Fruit fly (Drosophila melanogaster): ENCODE measurements around the gene Itgbn.

The Itgbn gene

dm6 chr2L:21009310-21010119, 43.3 kb upstream of the Itgbn start (continued):
- TF ChIP-seq CG10209 (GFP tag; optimal IDR thresholded peaks at IDR 0.05) (peak; percentile 78), CG10267 (tag; optimal IDR thresholded peaks at IDR 0.05) (peak; percentile 90), CG33557 (GFP tag; optimal IDR thresholded peaks at IDR 0.05) (peak; percentile 91), CG4404 (GFP tag; IDR thresholded peaks at IDR 0.05) (peak; percentile 89), Lim3 (GFP tag; IDR thresholded peaks at IDR 0.05) (no peak), br (optimal IDR thresholded peaks at IDR 0.05) (no peak), CG14441 (GFP tag; IDR thresholded peaks at IDR 0.05) (0 out of 2 replicates have a peak, but pooled peaks have one; percentile 24), CG15269 (tag; optimal IDR thresholded peaks at IDR 0.05) (peak; percentile 53), CG10321 (GFP tag; IDR thresholded peaks at IDR 0.05) (peak; percentile 13; the same call in 1 of the 2 replicates), CG9215 (GFP tag; IDR thresholded peaks at IDR 0.05) (no peak), cwo (GFP tag; optimal IDR thresholded peaks at IDR 0.05) (no peak), schlank (tag; optimal IDR thresholded peaks at IDR 0.05) (no peak), ranshi (GFP tag; IDR thresholded peaks at IDR 0.05) (peak; percentile 61; the same call in 1 of the 2 replicates), Fer3 (tag; optimal IDR thresholded peaks at IDR 0.05) (peak; percentile 39), Max (GFP tag; optimal IDR thresholded peaks at IDR 0.05) (peak; percentile 62), dan (GFP tag; IDR thresholded peaks at IDR 0.05) (peak; percentile 80), mirr (GFP tag; optimal IDR thresholded peaks at IDR 0.05) (no peak), Dll (GFP tag; IDR thresholded peaks at IDR 0.05; ENCODE audit: partially characterized antibody) (no peak), cato (GFP tag; optimal IDR thresholded peaks at IDR 0.05; ENCODE audit: borderline replicate concordance) (peak; percentile 72), CG16779 (GFP tag; IDR thresholded peaks at IDR 0.05) (no peak), CG17802 (tag; optimal IDR thresholded peaks at IDR 0.05) (peak; percentile 73), CG9817 (tag; optimal IDR thresholded peaks at IDR 0.05) (peak; percentile 6), CG5953 (GFP tag; IDR thresholded peaks at IDR 0.05) (0 out of 2 replicates have a peak, but pooled peaks have one; percentile 22), sna (GFP tag; IDR thresholded peaks at IDR 0.05; ENCODE audit: partially characterized antibody) (no peak), tll (GFP tag; optimal IDR thresholded peaks at IDR 0.05) (peak in 1 of 2 experiments; percentile 65), CG3407 (GFP tag; optimal IDR thresholded peaks at IDR 0.05) (peak; percentile 77), CG10979 (tag; optimal IDR thresholded peaks at IDR 0.05) (peak; percentile 98), crol (GFP tag; IDR thresholded peaks at IDR 0.05) (peak; percentile 13; the same call in 1 of the 2 replicates), HmgZ (tag; optimal IDR thresholded peaks at IDR 0.05) (no peak), Oli (tag; optimal IDR thresholded peaks at IDR 0.05) (peak; percentile 81), CG8290 (GFP tag; optimal IDR thresholded peaks at IDR 0.05) (peak; percentile 83), CG8290 (tag; optimal IDR thresholded peaks at IDR 0.05) (peak; percentile 11 to 53), Jarid2 (GFP tag; optimal IDR thresholded peaks at IDR 0.05) (peak; percentile 24), CG10366 (GFP tag; IDR thresholded peaks at IDR 0.05) (peak; percentile 65), CG4360 (GFP tag; IDR thresholded peaks at IDR 0.05) (peak; percentile 65), BtbVII (GFP tag; optimal IDR thresholded peaks at IDR 0.05) (peak; percentile 45), GATAe (GFP tag; conservative IDR thresholded peaks at IDR 0.05) (no peak), CG12071 (GFP tag; optimal IDR thresholded peaks at IDR 0.05) (peak; percentile 37), CG11696 (GFP tag; IDR thresholded peaks at IDR 0.05) (peak; percentile 56), pho (GFP tag; optimal IDR thresholded peaks at IDR 0.05) (no peak), Gsc (GFP tag; IDR thresholded peaks at IDR 0.05) (peak; percentile 44; the same call in 1 of the 2 replicates), Hr51 (GFP tag; optimal IDR thresholded peaks at IDR 0.05) (peak; percentile 32 to 58), fu2 (GFP tag; optimal IDR thresholded peaks at IDR 0.05) (no peak), lab (GFP tag; optimal IDR thresholded peaks at IDR 0.05) (peak; percentile 61), CoRest (tag; optimal IDR thresholded peaks at IDR 0.05) (peak; percentile 77), nau (GFP tag; optimal IDR thresholded peaks at IDR 0.05) (peak; percentile 18), salm (tag; optimal IDR thresholded peaks at IDR 0.05) (peak; percentile 56), dpn (GFP tag; optimal IDR thresholded peaks at IDR 0.05) (peak; percentile 54 to 73)

Data from whole organism, embryonic.